Worm (Caenorhabditis elegans): ENCODE measurements around the gene pgph-3.

The pgph-3 gene

DNA sequence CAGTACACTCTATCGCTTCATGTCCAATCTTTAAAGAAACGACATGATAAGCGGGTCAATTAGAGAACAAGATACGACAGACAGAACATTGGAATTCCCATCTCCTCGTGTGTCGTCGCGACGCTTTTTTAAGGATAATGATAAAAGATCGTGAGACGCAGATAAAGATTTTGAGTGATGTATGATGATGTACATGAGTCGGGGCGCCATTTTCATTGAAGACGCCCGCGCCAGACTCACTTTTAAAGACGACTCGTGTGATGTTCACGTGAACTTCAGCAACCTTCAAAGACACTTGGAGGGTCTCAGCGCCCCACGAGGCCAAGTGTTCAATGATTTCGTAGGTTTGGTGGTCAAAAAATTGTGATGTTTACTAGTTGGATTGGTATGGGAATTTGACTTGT is 4.6 kb upstream of the pgph-3 start (continued):
- peak; percentile 94 for TF ChIP-seq nhr-48 (tag; optimal IDR thresholded peaks at IDR 0.05)
- TF ChIP-seq F10B5.3 (tag; optimal IDR thresholded peaks at IDR 0.05) = no peak

DNA sequence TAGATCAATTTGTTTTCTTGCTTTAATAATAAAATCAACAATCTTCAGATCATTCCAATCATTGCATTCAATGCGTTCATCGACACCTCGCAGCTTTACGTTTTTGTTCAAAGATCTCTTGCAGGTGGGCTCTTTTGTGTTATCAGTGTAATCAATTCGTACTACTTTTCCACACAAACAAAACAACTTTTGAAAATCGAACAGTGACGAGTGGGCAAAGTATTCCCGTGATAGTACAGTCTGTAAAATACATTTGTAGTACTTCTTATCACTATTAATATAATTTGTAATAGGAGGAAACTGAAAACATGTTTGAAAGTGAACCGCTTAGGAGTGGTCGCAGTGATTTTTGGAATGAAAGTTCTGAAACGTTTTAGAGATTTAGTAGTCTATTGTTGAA is 1.4 kb upstream of the pgph-3 start, which contains the start of gene pgph-2:
pgph-2 (plus strand) TSS at position 47 of the 400 bp plus-strand sequence.
- TF ChIP-seq nhr-42 (GFP tag; IDR thresholded peaks at IDR 0.05) (no peak), daf-16 (GFP tag; optimal IDR thresholded peaks at IDR 0.05) (no peak), daf-16 (tag; optimal IDR thresholded peaks at IDR 0.05) (peak; percentile 66), F26F4.8 (GFP tag; conservative IDR thresholded peaks at IDR 0.05) (no peak), cey-2 (tag; optimal IDR thresholded peaks at IDR 0.05; ENCODE audit: borderline replicate concordance, insufficient read depth) (no peak), spr-1 (tag; optimal IDR thresholded peaks at IDR 0.05) (no peak), nhr-10 (tag; optimal IDR thresholded peaks at IDR 0.05) (no peak), hlh-11 (tag; optimal IDR thresholded peaks at IDR 0.05) (peak; percentile 14), dve-1 (tag; optimal IDR thresholded peaks at IDR 0.05; ENCODE audit: insufficient read depth) (peak; percentile 29)

DNA sequence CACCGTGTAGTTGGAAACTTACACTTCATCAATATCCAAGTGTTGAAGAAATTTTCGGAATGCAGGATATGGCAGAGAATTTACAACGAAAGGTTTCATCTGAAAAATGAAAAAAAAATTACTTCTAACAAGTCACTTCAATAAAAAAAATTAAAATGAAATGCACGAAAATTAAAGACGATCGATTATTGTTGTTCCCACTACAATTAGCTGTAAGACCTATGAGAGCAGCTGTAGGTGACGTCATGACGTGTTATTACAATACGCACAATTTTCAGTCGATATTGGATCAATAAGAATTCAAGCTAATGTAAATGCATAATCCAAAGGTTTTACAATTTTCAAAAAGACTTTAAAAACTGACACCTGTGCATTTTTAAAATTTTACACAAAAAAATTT is 3.5 kb downstream of the pgph-3 start, which contains the start of gene C53A3.1:
C53A3.1 (minus strand) TSS at position 101 of the 400 bp plus-strand sequence.
- TF ChIP-seq nhr-28 (tag; optimal IDR thresholded peaks at IDR 0.05) = no peak
- no peak for TF ChIP-seq nhr-102 (tag; optimal IDR thresholded peaks at IDR 0.05)
- no peak for TF ChIP-seq F26F4.8 (GFP tag; conservative IDR thresholded peaks at IDR 0.05)
- TF ChIP-seq nhr-237 (tag; optimal IDR thresholded peaks at IDR 0.05) = no peak
- TF ChIP-seq R02D3.7 (tag; optimal IDR thresholded peaks at IDR 0.05) = no peak
- no peak for TF ChIP-seq ceh-20 (GFP tag; IDR thresholded peaks at IDR 0.05)
- no peak for TF ChIP-seq fos-1 (tag; optimal IDR thresholded peaks at IDR 0.05)
- TF ChIP-seq zip-2 (tag; optimal IDR thresholded peaks at IDR 0.05) = no peak
- TF ChIP-seq nhr-6 (tag; optimal IDR thresholded peaks at IDR 0.05) = no peak
- no peak for TF ChIP-seq vab-7 (GFP tag; IDR thresholded peaks at IDR 0.05)
- TF ChIP-seq zag-1 (tag; optimal IDR thresholded peaks at IDR 0.05) = no peak

DNA sequence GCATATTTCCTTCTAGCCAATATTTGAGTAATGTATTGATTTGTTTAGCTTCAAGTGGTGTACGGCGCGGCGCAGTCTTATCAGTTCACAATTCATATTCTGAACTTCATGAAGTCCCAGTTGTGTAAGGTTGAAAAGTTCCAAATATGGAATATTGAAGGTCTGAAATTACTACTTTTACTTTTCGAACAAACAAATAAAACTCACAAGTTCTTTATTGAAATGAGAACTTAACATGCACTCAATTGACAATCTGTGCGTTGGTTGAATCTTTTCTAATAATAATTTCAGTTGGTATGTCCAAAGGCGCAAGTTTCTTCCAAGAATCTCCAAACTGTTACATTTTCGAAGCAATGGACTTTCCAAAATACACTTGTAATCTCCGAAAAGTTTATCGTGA is 4.9 kb downstream of the pgph-3 start, which contains the start of gene C53A3.4:
C53A3.4 (minus strand) TSS at position 101 of the 400 bp plus-strand sequence.
- TF ChIP-seq Y105C5A.15 (GFP tag; IDR thresholded peaks at IDR 0.05) = no peak
- TF ChIP-seq lim-7 (GFP tag; IDR thresholded peaks at IDR 0.05) = no peak
- no peak for TF ChIP-seq pha-4 (GFP tag; IDR thresholded peaks at IDR 0.05)
- no peak for TF ChIP-seq pha-4 (tag; optimal IDR thresholded peaks at IDR 0.05)
- TF ChIP-seq ZK337.2 (GFP tag; IDR thresholded peaks at IDR 0.05) = no peak
- no peak for TF ChIP-seq daf-16 (GFP tag; optimal IDR thresholded peaks at IDR 0.05)
- TF ChIP-seq daf-16 (tag; optimal IDR thresholded peaks at IDR 0.05) = no peak
- no peak for TF ChIP-seq lsy-2 (tag; optimal IDR thresholded peaks at IDR 0.05)
- TF ChIP-seq cey-2 (tag; optimal IDR thresholded peaks at IDR 0.05; ENCODE audit: borderline replicate concordance, insufficient read depth) = no peak
- no peak for TF ChIP-seq ces-1 (GFP tag; optimal IDR thresholded peaks at IDR 0.05)

DNA sequence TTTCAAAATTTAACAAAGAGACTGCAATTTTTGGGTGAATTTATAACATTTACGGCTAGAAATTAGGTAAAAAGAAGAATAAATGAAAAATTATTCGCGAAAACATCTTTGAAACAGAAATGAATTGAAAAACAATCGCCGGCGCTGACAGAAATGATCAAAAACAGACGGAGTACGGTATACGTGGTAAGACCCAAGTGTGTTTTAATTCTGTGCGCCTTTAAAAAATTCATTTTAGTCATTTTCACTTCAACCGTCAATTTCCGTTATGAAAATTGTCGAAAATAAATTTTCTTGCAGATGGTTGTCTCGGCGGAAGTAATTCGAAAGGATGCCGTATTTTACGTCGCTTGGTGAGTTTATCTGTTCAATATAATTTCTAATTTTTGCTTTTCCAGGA is 7.5 kb downstream of the pgph-3 start, which contains the start of gene C53A3.3:
C53A3.3 (plus strand) TSS at position 301 of the 400 bp plus-strand sequence.
- TF ChIP-seq fos-1 (tag; optimal IDR thresholded peaks at IDR 0.05) (no peak), fkh-10 (GFP tag; optimal IDR thresholded peaks at IDR 0.05) (no peak), nhr-48 (tag; optimal IDR thresholded peaks at IDR 0.05) (no peak), mdt-29 (GFP tag; IDR thresholded peaks at IDR 0.05) (no peak), ctbp-1 (GFP tag; IDR thresholded peaks at IDR 0.05) (no peak), nhr-77 (tag; optimal IDR thresholded peaks at IDR 0.05) (no peak), nhr-102 (tag; optimal IDR thresholded peaks at IDR 0.05) (no peak), mep-1 (tag; optimal IDR thresholded peaks at IDR 0.05) (no peak), daf-19 (GFP tag; conservative IDR thresholded peaks at IDR 0.05) (no peak), mxl-2 (GFP tag; conservative IDR thresholded peaks at IDR 0.05) (no peak)
